Worm (Caenorhabditis elegans): ENCODE data around the gene Y38E10A.1.

Y38E10A.1 gene

DNA sequence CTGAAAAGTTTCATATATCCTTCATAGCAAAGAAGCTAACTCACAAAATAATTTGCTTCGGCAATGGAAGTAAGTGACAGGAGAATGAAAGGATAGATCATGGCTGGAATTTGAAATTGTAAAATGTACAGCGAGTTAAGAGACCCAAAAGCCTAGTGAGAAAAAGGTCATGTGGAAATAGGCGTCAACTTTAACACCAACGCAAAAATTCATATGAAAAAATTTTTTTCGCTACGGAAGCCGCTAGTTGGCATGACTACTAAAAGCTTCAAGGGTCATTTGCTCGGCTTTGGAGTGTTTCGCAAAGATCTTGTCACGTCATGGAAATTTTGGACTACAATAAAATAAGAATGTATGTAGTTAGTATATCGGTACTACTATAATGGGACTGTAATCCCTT lies at the start of gene Y38E10A.1:
Gene Y38E10A.1, minus strand, starts transcription at position 101 of the 400 bp plus-strand sequence.
- TF ChIP-seq W03F9.2 (tag; optimal IDR thresholded peaks at IDR 0.05), result no peak
- no peak for TF ChIP-seq him-1 (tag; optimal IDR thresholded peaks at IDR 0.05)
- TF ChIP-seq dao-5 (tag; optimal IDR thresholded peaks at IDR 0.05), result no peak

DNA sequence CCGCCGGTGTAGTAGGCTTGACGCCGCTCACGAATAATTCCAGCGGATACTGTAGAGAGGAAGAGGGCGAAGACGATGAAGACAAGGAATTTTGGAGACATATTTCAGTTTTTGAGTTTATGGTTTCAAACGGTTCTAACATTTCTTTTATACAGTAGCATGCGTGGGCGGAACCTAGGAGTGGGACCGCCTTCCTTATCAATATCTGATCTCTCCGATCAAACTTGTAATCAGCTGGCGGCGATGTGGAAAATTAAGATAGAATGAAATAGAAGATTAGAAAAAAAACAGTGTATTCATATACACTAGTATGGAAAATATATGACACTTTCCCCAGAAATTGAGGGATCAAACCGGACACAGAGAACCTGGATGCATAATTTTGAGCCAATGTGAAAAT lies 48.9 kb upstream of the Y38E10A.1 start, which contains the start of gene nspe-2:
Gene nspe-2, minus strand, starts transcription at position 101 of the 400 bp plus-strand sequence.
- no peak for TF ChIP-seq him-1 (tag; optimal IDR thresholded peaks at IDR 0.05)
- TF ChIP-seq dao-5 (tag; optimal IDR thresholded peaks at IDR 0.05), result no peak
- TF ChIP-seq W03F9.2 (tag; optimal IDR thresholded peaks at IDR 0.05), result no peak

DNA sequence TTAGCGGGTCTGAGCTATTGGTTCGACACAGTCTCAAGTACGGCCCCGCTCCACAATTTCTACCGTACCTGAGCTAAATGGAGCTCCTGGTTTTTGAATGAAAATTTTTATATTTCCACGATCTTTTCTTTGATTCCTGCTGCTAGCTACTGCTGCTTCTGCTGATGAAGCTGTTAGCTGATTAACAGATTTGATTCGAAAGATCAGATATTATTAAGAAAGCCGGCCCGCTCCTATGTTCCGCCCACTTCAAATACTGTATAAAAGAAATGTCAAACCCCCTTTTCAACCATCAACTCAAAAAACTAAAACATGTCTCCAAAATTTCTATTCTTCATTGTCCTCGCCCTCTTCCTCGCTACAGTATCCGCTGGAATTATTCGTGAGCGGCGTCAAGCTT lies 47.2 kb upstream of the Y38E10A.1 start, which contains the start of gene nspe-3:
Gene nspe-3, plus strand, starts transcription at position 301 of the 400 bp plus-strand sequence.
- TF ChIP-seq W03F9.2 (tag; optimal IDR thresholded peaks at IDR 0.05) (no peak), dao-5 (tag; optimal IDR thresholded peaks at IDR 0.05) (no peak), him-1 (tag; optimal IDR thresholded peaks at IDR 0.05) (no peak)

DNA sequence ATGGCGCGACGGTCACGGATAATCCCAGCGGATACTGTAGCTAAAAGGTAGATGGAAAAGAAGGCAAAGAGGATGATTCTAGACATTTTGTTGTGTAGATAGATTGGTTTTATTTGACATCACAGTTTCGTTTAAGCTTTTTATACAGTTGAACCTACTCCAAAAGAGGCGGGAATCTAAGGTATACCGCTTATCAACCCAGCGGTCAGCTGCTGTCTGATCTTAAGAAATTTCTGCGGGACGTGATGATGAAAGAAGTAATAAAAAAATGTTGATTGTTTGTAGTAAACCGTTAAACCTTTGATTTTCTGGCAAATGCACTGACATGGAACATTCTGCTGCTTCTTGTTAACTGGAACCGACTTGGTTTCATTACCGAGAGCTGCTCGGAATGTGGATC lies 45.7 kb upstream of the Y38E10A.1 start, which contains the start of gene nspe-6:
Gene nspe-6, minus strand, starts transcription at position 101 of the 400 bp plus-strand sequence.
- no peak for TF ChIP-seq dao-5 (tag; optimal IDR thresholded peaks at IDR 0.05)
- no peak for TF ChIP-seq him-1 (tag; optimal IDR thresholded peaks at IDR 0.05)
- TF ChIP-seq W03F9.2 (tag; optimal IDR thresholded peaks at IDR 0.05), result no peak

DNA sequence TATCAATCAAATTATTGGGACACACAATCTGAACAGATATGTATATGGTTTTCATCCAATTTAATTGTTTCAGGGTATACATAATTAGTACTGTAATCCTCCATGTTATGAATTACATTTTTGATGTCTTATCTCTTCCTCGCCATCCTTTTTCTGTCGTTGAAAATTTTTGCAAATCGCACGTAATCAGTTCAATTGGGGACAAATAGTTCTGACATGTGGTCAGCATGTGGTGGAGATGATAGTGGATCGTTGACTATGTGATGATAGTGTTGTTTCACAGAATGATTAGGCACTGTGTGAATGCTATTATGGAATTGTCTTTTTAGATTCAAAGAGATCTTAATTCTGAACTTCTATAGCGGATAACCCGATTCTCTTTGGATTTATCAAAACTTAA lies 45.0 kb upstream of the Y38E10A.1 start:
- TF ChIP-seq W03F9.2 (tag; optimal IDR thresholded peaks at IDR 0.05) (no peak), dao-5 (tag; optimal IDR thresholded peaks at IDR 0.05) (no peak), him-1 (tag; optimal IDR thresholded peaks at IDR 0.05) (no peak)

DNA sequence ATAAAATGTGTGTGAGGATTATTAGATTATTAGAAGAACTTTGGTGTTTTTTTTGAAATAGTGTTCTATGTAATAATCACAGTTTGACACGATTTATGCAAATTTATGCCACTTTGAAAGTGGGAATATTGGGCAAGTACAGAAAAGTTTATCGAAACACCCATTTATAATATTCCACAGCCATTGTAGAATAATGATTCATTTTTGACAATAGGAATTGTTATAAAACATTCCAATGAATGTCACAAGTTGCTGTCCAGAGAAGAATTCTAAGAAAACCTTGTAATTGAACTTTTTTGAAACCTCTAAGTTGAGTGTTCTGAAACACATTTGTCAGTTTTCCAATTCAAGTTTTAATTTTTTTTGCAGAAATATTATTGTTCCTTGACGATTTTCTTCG lies 41.8 kb upstream of the Y38E10A.1 start, which contains the start of gene nspe-4:
Gene nspe-4, plus strand, starts transcription at position 301 of the 400 bp plus-strand sequence.
- TF ChIP-seq him-1 (tag; optimal IDR thresholded peaks at IDR 0.05) (no peak), W03F9.2 (tag; optimal IDR thresholded peaks at IDR 0.05) (no peak), dao-5 (tag; optimal IDR thresholded peaks at IDR 0.05) (no peak)

DNA sequence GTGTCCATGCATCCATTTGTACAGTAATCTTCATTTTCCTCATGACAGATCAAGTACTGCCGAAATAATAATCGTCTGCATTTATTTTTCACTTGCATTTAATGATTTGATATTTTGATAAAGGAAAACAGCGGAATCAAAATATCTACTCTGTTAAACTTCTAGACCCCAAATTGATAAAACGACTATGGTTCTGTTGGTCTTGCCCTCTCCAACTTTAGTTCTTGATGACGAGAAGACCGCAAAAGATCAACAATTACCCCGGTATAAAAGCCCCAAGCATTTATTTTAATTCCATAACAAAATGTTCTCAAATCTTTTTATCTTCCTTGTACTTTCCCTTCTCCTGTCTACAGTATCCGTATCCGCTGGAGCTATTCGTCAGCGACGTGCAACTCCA lies 38.2 kb upstream of the Y38E10A.1 start, which contains the start of gene Y38E10A.9:
Gene Y38E10A.9, plus strand, starts transcription at position 301 of the 400 bp plus-strand sequence.
- no peak for TF ChIP-seq dao-5 (tag; optimal IDR thresholded peaks at IDR 0.05)
- TF ChIP-seq him-1 (tag; optimal IDR thresholded peaks at IDR 0.05), result no peak
- TF ChIP-seq W03F9.2 (tag; optimal IDR thresholded peaks at IDR 0.05), result no peak

DNA sequence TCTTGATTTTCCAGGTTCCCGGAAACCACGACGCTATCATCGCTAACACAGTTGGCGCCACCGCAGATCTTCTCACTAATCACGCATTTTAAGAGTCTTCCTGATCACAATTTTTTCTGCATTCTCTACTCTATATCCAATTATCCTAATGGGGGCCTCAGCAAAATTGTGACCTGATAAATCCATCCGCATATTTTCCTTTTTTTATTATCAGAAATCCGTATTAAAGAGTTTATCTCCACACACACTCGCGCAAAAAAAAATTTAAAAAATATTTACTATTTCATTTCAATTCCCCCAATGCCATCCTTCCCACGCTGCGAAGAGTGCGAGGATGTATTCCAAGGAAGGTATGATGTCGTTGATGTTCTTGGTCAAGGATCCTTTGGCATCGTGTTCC lies 36.5 kb upstream of the Y38E10A.1 start, which contains the start of gene Y38E10A.8:
Gene Y38E10A.8, plus strand, starts transcription at position 301 of the 400 bp plus-strand sequence.
- TF ChIP-seq W03F9.2 (tag; optimal IDR thresholded peaks at IDR 0.05), result no peak

DNA sequence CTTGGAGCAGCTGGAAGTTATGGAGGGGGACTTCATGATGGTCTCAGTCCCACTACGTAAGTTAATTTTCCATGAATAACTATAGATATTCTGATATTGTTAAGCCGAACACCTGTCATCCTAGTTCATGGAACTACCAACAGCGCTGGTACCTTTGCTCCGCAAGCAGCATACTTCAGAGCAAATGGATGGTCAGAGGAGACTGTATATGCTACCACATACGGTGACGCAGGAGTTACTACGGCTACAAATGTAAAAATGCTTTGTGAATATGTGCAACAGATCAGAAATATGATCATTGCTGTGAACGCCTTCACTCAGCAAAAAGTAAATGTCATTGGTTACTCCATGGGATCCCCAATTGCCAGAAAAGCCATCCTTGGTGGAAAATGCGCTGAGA lies 35.7 kb upstream of the Y38E10A.1 start:
- TF ChIP-seq him-1 (tag; optimal IDR thresholded peaks at IDR 0.05) (no peak), W03F9.2 (tag; optimal IDR thresholded peaks at IDR 0.05) (no peak), dao-5 (tag; optimal IDR thresholded peaks at IDR 0.05) (no peak)

DNA sequence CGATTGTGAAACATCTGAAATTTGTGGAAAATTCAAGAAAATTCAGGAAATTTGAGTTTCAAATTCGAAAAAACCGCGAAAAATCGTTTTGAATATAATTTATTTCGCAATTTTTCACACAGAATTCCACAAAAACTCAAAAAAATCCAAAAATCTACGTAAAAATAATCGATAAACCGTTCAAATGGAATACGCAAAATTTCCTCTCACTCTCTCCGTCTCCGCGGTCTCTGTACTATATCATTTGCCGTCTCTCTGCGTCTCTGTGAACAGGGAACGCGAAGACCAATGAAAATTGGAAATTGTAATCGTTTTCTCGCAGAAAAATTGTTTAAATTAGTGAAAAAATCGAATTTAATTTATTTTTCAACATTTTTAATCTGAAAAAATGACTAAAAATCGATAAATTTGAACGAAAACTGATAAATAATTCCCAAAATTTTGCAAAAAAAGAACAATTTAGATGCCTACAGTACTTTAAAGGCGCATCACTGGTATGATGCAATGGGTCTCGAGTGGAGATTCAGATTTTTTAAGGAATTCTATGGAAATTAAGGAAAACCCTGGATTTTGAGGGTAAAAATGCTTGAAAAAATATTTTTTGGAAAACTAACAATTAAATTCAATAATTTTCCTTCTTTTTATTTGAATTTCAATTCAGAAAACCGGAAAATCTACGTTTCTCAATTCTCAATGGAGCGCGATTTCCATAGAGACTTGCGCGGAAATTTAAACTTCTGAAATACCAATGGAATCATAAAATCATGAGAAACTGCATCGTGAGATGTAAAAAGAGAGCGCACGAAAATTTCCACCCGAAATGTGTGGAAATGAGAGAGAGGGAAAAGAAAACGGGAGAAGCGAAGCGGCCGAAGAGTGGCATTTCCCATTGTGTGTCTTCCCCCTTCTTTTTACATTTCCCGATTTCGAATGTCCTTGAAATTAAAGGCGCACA lies 33.5 kb upstream of the Y38E10A.1 start, which contains the start of the genes ceh-100 and lips-15:
Gene ceh-100, minus strand, starts transcription at position 14 of the 955 bp plus-strand sequence.
Gene lips-15, plus strand, starts transcription at position 720 of the 955 bp plus-strand sequence.
- TF ChIP-seq W03F9.2 (tag; optimal IDR thresholded peaks at IDR 0.05) (no peak), him-1 (tag; optimal IDR thresholded peaks at IDR 0.05) (no peak), dao-5 (tag; optimal IDR thresholded peaks at IDR 0.05) (no peak)

DNA sequence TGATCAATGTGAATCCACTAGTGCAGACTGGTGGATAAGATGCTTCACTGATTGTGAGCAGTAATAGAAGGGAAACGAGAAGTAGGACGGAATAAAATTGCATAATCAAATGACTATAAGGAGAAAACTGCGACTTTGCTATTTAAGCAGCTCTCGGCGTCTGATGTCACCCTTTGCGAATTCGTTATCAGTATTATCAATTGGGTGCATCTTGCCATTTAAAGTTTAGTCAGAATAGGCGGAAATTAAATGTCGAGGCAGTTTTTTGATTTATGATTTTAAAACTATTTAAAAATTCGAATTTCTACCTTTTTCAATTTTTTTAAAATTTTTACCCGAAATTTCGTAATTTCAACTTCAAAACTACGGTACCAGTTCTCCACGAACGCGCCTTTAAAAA lies 10.5 kb upstream of the Y38E10A.1 start, which contains the start of gene clec-4:
Gene clec-4, minus strand, starts transcription at position 162 of the 400 bp plus-strand sequence.
- TF ChIP-seq W03F9.2 (tag; optimal IDR thresholded peaks at IDR 0.05) (no peak), dao-5 (tag; optimal IDR thresholded peaks at IDR 0.05) (no peak), him-1 (tag; optimal IDR thresholded peaks at IDR 0.05) (no peak)

DNA sequence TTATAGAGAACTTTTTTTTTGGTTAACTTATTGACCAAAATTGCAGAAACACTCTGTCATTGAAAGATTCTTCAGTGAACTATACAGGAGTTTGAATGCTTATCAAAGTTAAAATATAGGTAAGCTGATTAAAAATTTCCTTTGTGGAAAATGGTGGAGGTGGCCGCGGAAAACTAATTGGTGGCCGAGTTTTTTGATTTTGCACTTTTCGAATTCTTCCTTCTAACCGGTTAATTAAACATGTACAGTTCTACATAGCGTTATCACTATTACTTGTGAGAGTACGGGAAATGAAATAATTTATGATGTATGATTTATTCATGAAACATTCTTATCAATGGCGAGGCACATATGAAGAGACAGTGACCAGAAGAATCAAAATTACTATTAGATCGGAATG lies 7.3 kb upstream of the Y38E10A.1 start, which contains the start of gene clec-8:
Gene clec-8, minus strand, starts transcription at position 308 of the 400 bp plus-strand sequence.
- TF ChIP-seq him-1 (tag; optimal IDR thresholded peaks at IDR 0.05), result no peak
- no peak for TF ChIP-seq dao-5 (tag; optimal IDR thresholded peaks at IDR 0.05)
- TF ChIP-seq W03F9.2 (tag; optimal IDR thresholded peaks at IDR 0.05), result no peak

DNA sequence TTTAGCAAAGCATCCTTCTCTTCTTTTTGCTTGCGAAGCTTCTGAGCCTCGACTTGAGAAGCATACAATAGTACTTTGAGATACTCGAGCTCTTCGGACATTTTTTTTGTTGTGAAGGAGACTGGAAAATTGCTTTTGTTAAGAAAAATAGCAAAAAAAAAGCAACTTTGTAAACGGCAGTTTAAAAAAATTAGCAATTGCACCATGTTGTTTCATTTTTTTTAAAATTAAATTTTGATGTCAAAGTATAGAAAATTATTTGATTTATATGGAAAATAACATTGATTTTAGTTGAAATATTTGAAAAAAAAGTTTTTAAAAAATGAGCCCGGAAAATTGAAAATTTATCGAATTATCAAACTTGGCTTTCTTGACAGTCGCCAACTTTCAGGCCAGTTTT lies 4.2 kb upstream of the Y38E10A.1 start, which contains the start of gene Y38E10A.3:
Gene Y38E10A.3, minus strand, starts transcription at position 101 of the 400 bp plus-strand sequence.
- TF ChIP-seq W03F9.2 (tag; optimal IDR thresholded peaks at IDR 0.05) (no peak), him-1 (tag; optimal IDR thresholded peaks at IDR 0.05) (no peak), dao-5 (tag; optimal IDR thresholded peaks at IDR 0.05) (no peak)

DNA sequence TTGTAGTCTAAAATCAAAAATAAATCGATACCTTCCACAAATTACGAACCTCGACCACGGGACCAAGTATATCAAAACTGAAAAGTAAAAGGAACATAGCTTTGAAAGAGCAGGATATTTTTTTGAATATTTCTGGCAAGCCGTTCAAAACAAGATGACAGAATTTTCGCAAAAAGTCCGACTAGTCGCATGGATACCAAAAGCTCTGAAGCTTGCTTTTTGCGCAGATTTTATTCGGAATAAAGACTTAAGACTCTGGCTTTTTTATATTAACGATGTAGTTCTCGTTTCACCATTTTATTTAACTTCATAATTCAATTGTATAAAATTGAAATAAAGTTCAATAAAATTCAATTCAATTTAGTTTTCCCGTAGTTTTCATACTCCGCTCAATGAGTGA lies 3.1 kb upstream of the Y38E10A.1 start, which contains the start of gene Y38E10A.2:
Gene Y38E10A.2, minus strand, starts transcription at position 101 of the 400 bp plus-strand sequence.
- TF ChIP-seq dao-5 (tag; optimal IDR thresholded peaks at IDR 0.05), result no peak
- no peak for TF ChIP-seq him-1 (tag; optimal IDR thresholded peaks at IDR 0.05)
- TF ChIP-seq W03F9.2 (tag; optimal IDR thresholded peaks at IDR 0.05), result no peak
